Fruit fly (Drosophila melanogaster) whole organism, embryonic: ENCODE measurements around the gene fzy.

ENCODE experiments used
- Abd-B ChIP-seq: fragments of 200-800 bp; sonication (Bioruptor generic); optimal IDR thresholded peaks from 2 replicates; lab custom pipeline; 2018; ENCODE audit warnings: missing biosample characterization, mild to moderate bottlenecking, missing genetic modification characterization, moderate library complexity
- Atf6 ChIP-seq: fragments of 200-800 bp; sonication (Bioruptor generic); IDR thresholded peaks from 2 replicates; pipeline ENCODE4 v1.3.6; 2022; ENCODE audit warnings: missing biosample characterization, missing genetic modification characterization
- CG10267 ChIP-seq: fragments of 200-800 bp; sonication (Bioruptor generic); optimal IDR thresholded peaks from 2 replicates; lab custom pipeline; 2018; ENCODE audit warnings: missing biosample characterization, mild to moderate bottlenecking, missing genetic modification characterization, moderate library complexity
- CG11723 ChIP-seq: fragments of 200-800 bp; sonication (Bioruptor generic); optimal IDR thresholded peaks from 2 replicates; lab custom pipeline; 2017; ENCODE audit warnings: missing biosample characterization, mild to moderate bottlenecking, missing genetic modification characterization
- CG12299 ChIP-seq: fragments of 200-800 bp; sonication (Bioruptor generic); optimal IDR thresholded peaks from 2 replicates; lab custom pipeline; 2018; ENCODE audit warnings: missing biosample characterization, mild to moderate bottlenecking, missing genetic modification characterization
- CG12769 ChIP-seq: fragments of 200-800 bp; sonication (Bioruptor generic); optimal IDR thresholded peaks from 2 replicates; lab custom pipeline; 2019; ENCODE audit warnings: missing biosample characterization, mild to moderate bottlenecking, missing genetic modification characterization, moderate library complexity
- CG14014 ChIP-seq: fragments of 200-800 bp; sonication (Bioruptor generic); IDR thresholded peaks from 2 replicates; pipeline ENCODE4 v1.3.6; 2022; ENCODE audit warnings: missing biosample characterization, missing genetic modification characterization
- CG18764 ChIP-seq: fragments of 200-800 bp; sonication (Bioruptor generic); optimal IDR thresholded peaks from 3 replicates; lab custom pipeline; 2016; ENCODE audit warnings: missing biosample characterization, missing genetic modification characterization
- CG2889 ChIP-seq: fragments of 200-800 bp; sonication (Bioruptor generic); IDR thresholded peaks from 3 replicates; pipeline ENCODE4 v1.3.6; 2022; ENCODE audit warnings: missing biosample characterization, missing genetic modification characterization
- CG32767 ChIP-seq: fragments of 200-800 bp; sonication (Bioruptor generic); IDR thresholded peaks from 2 replicates; pipeline ENCODE4 v1.3.6; 2022; ENCODE audit warnings: missing biosample characterization, missing genetic modification characterization
- CG3281 ChIP-seq: fragments of 200-800 bp; sonication (Bioruptor generic); optimal IDR thresholded peaks from 3 replicates; lab custom pipeline; 2017; ENCODE audit warnings: missing biosample characterization, mild to moderate bottlenecking, missing genetic modification characterization
- CG34422 ChIP-seq: fragments of 200-800 bp; sonication (Bioruptor generic); IDR thresholded peaks from 3 replicates; pipeline ENCODE4 v1.3.6; 2022; ENCODE audit warnings: missing biosample characterization, missing genetic modification characterization
- CG3726 ChIP-seq: fragments of 200-800 bp; sonication (Bioruptor generic); IDR thresholded peaks from 3 replicates; pipeline ENCODE4, ENCODE4 v1.3.6; 2022; ENCODE audit warnings: missing biosample characterization, missing genetic modification characterization
- CG4707 ChIP-seq: fragments of 200-800 bp; sonication (Bioruptor generic); optimal IDR thresholded peaks from 2 replicates; lab custom pipeline; 2018; ENCODE audit warnings: missing biosample characterization, mild to moderate bottlenecking, missing genetic modification characterization, moderate library complexity
- CG6272 ChIP-seq: fragments of 200-800 bp; sonication (Bioruptor generic); IDR thresholded peaks from 2 replicates; pipeline ENCODE4 v1.3.6; 2022; ENCODE audit warnings: missing biosample characterization, missing genetic modification characterization
- CG7271 ChIP-seq: fragments of 200-800 bp; sonication (Bioruptor generic); optimal IDR thresholded peaks from 2 replicates; lab custom pipeline; 2018; ENCODE audit warnings: missing biosample characterization, mild to moderate bottlenecking, missing genetic modification characterization, moderate library complexity
- CG8089 ChIP-seq: fragments of 200-800 bp; sonication (Bioruptor generic); optimal IDR thresholded peaks from 3 replicates; lab custom pipeline; 2016; ENCODE audit warnings: missing biosample characterization, missing genetic modification characterization
- CG8478 ChIP-seq: fragments of >200 bp; optimal IDR thresholded peaks from 2 replicates; lab custom pipeline; 2018
- CG9437 ChIP-seq: fragments of 200-800 bp; sonication (Bioruptor generic); optimal IDR thresholded peaks from 2 replicates; lab custom pipeline; 2018; ENCODE audit warnings: missing biosample characterization, mild to moderate bottlenecking, missing genetic modification characterization
- Chrac-16 ChIP-seq: fragments of 200-800 bp; sonication (Bioruptor generic); optimal IDR thresholded peaks from 3 replicates; lab custom pipeline; 2016; ENCODE audit warnings: missing biosample characterization, missing genetic modification characterization
- D19A ChIP-seq: fragments of 200-800 bp; optimal IDR thresholded peaks from 3 replicates; lab custom pipeline; 2019; ENCODE audit warnings: missing biosample characterization, mild to moderate bottlenecking, missing genetic modification characterization, moderate library complexity
- Dll ChIP-seq: fragments of 200-800 bp; sonication (Bioruptor generic); IDR thresholded peaks from 4 replicates; pipeline ENCODE4 v1.3.6; 2022; ENCODE audit warnings: missing biosample characterization, missing genetic modification characterization; ENCODE audit not compliant: partially characterized antibody
- Drgx ChIP-seq: fragments of 200-800 bp; sonication (Bioruptor generic); IDR thresholded peaks from 2 replicates; pipeline ENCODE4 v1.3.6; 2022; ENCODE audit warnings: missing biosample characterization, missing genetic modification characterization
- HHEX ChIP-seq: fragments of 200-800 bp; sonication (Bioruptor generic); optimal IDR thresholded peaks from 3 replicates; lab custom pipeline; 2017; ENCODE audit warnings: missing biosample characterization, mild to moderate bottlenecking, missing genetic modification characterization, missing genetic modification reagents
- HLH3B ChIP-seq: fragments of 200-800 bp; sonication (Bioruptor generic); IDR thresholded peaks from 2 replicates; pipeline ENCODE4 v1.3.6; 2022; ENCODE audit warnings: missing biosample characterization, missing genetic modification characterization
- Hand ChIP-seq: fragments of 200-800 bp; sonication (Bioruptor generic); optimal IDR thresholded peaks from 2 replicates; lab custom pipeline; 2017; ENCODE audit warnings: mild to moderate bottlenecking, missing biosample characterization, missing genetic modification reagents, missing genetic modification characterization
- Lhr ChIP-seq: fragments of 200-800 bp; sonication (Bioruptor generic); optimal IDR thresholded peaks from 3 replicates; lab custom pipeline; 2017; ENCODE audit warnings: mild to moderate bottlenecking, missing biosample characterization, missing genetic modification reagents, missing genetic modification characterization
- Med ChIP-seq: fragments of 200-800 bp; sonication (Bioruptor generic); peaks from one replicate; lab custom pipeline; 2016; ENCODE audit warnings: missing biosample characterization, missing genetic modification characterization, mild to moderate bottlenecking, inconsistent platforms, moderate library complexity
- Oli ChIP-seq: fragments of 200-800 bp; sonication (Bioruptor generic); optimal IDR thresholded peaks from 2 replicates; lab custom pipeline; 2018; ENCODE audit warnings: missing biosample characterization, mild to moderate bottlenecking, missing genetic modification characterization, moderate library complexity
- Xbp1 ChIP-seq: fragments of 200-800 bp; sonication (Bioruptor generic); optimal IDR thresholded peaks from 3 replicates; lab custom pipeline; 2016; ENCODE audit warnings: missing biosample characterization, mild to moderate bottlenecking, missing genetic modification characterization
- abd-A ChIP-seq: fragments of 200-800 bp; sonication (Bioruptor generic); optimal IDR thresholded peaks from 3 replicates; lab custom pipeline; 2019; ENCODE audit warnings: missing biosample characterization, mild to moderate bottlenecking, missing genetic modification characterization, moderate library complexity
- ash1 ChIP-seq: fragments of 200-800 bp; sonication (Bioruptor generic); optimal IDR thresholded peaks from 2 replicates; lab custom pipeline; 2018; ENCODE audit warnings: missing biosample characterization, mild to moderate bottlenecking, missing genetic modification characterization
- bbx ChIP-seq: fragments of 200-800 bp; sonication (Bioruptor generic); IDR thresholded peaks from 2 replicates; pipeline ENCODE4 v1.3.6; 2022; ENCODE audit warnings: missing biosample characterization, missing genetic modification characterization; ENCODE audit not compliant: partially characterized antibody
- bigmax ChIP-seq: fragments of 200-800 bp; sonication (Bioruptor generic); optimal IDR thresholded peaks from 2 replicates; lab custom pipeline; 2018; ENCODE audit warnings: missing biosample characterization, mild to moderate bottlenecking, missing genetic modification characterization
- chinmo ChIP-seq: fragments of 200-800 bp; sonication (Bioruptor generic); IDR thresholded peaks from 4 replicates; pipeline ENCODE4 v1.3.6; 2022; ENCODE audit warnings: missing biosample characterization, missing genetic modification characterization; ENCODE audit not compliant: partially characterized antibody
- crol ChIP-seq: fragments of 200-800 bp; sonication (Bioruptor generic); IDR thresholded peaks from 2 replicates; pipeline ENCODE4 v1.3.6; 2022; ENCODE audit warnings: missing biosample characterization, missing genetic modification characterization
- fd102C ChIP-seq: fragments of 200-800 bp; sonication (Bioruptor generic); optimal IDR thresholded peaks from 2 replicates; lab custom pipeline; 2018; ENCODE audit warnings: missing biosample characterization, mild to moderate bottlenecking, missing genetic modification characterization, moderate library complexity
- fd96Cb ChIP-seq: fragments of 200-800 bp; sonication (Bioruptor generic); optimal IDR thresholded peaks from 2 replicates; lab custom pipeline; 2018; ENCODE audit warnings: missing biosample characterization, mild to moderate bottlenecking, missing genetic modification characterization, moderate library complexity
- fru ChIP-seq: fragments of >200 bp; optimal IDR thresholded peaks from 2 replicates; lab custom pipeline; 2017
- ftz-f1 ChIP-seq: fragments of 200-800 bp; sonication (Bioruptor generic); optimal IDR thresholded peaks from 2 replicates; lab custom pipeline; 2016; ENCODE audit warnings: missing biosample characterization, missing genetic modification characterization
- klu ChIP-seq: fragments of 200-800 bp; sonication (Bioruptor generic); IDR thresholded peaks from 2 replicates; pipeline ENCODE4 v1.3.6; 2022; ENCODE audit warnings: missing biosample characterization, missing genetic modification characterization
- kni ChIP-seq: fragments of 200-800 bp; sonication (Bioruptor generic); optimal IDR thresholded peaks from 3 replicates; lab custom pipeline; 2017; ENCODE audit warnings: mild to moderate bottlenecking, missing biosample characterization, missing genetic modification reagents, missing genetic modification characterization
- lab ChIP-seq: fragments of 200-800 bp; sonication (Bioruptor generic); optimal IDR thresholded peaks from 3 replicates; lab custom pipeline; 2017; ENCODE audit warnings: missing biosample characterization, missing genetic modification characterization, mild to moderate bottlenecking, moderate library complexity, missing genetic modification reagents
- nmo ChIP-seq: fragments of 200-800 bp; sonication (Bioruptor generic); optimal IDR thresholded peaks from 2 replicates; lab custom pipeline; 2018; ENCODE audit warnings: missing biosample characterization, mild to moderate bottlenecking, missing genetic modification characterization, moderate library complexity
- nom ChIP-seq: fragments of 200-800 bp; sonication (Bioruptor generic); optimal IDR thresholded peaks from 2 replicates; lab custom pipeline; 2017; ENCODE audit warnings: missing biosample characterization, missing genetic modification characterization, mild to moderate bottlenecking, moderate library complexity, missing genetic modification reagents
- p53 ChIP-seq: fragments of 200-800 bp; sonication (Bioruptor generic); optimal IDR thresholded peaks from 2 replicates; lab custom pipeline; 2016; ENCODE audit warnings: missing biosample characterization, missing genetic modification characterization
- pb ChIP-seq: fragments of 200-800 bp; sonication (Bioruptor generic); optimal IDR thresholded peaks from 3 replicates; lab custom pipeline; 2016; ENCODE audit warnings: missing biosample characterization, missing genetic modification characterization
- pita ChIP-seq: fragments of 200-800 bp; sonication (Bioruptor generic); optimal IDR thresholded peaks from 2 replicates; lab custom pipeline; 2017; ENCODE audit warnings: missing biosample characterization, mild to moderate bottlenecking, missing genetic modification characterization
- pzg ChIP-seq: fragments of 200-800 bp; sonication (Bioruptor generic); optimal IDR thresholded peaks from 3 replicates; lab custom pipeline; 2018; ENCODE audit warnings: missing biosample characterization, mild to moderate bottlenecking, missing genetic modification characterization, moderate library complexity
- ranshi ChIP-seq: fragments of 200-800 bp; sonication (Bioruptor generic); IDR thresholded peaks from 2 replicates; pipeline ENCODE4 v1.3.6; 2022; ENCODE audit warnings: missing biosample characterization, missing genetic modification characterization
- ro ChIP-seq: fragments of 200-800 bp; sonication (Bioruptor generic); IDR thresholded peaks from 2 replicates; pipeline ENCODE4 v1.3.6; 2022; ENCODE audit warnings: missing biosample characterization, missing genetic modification characterization
- wdn ChIP-seq: fragments of 200-800 bp; sonication (Bioruptor generic); IDR thresholded peaks from 2 replicates; pipeline ENCODE4 v1.3.6; 2022; ENCODE audit warnings: missing biosample characterization, missing genetic modification characterization

fzy gene

DNA sequence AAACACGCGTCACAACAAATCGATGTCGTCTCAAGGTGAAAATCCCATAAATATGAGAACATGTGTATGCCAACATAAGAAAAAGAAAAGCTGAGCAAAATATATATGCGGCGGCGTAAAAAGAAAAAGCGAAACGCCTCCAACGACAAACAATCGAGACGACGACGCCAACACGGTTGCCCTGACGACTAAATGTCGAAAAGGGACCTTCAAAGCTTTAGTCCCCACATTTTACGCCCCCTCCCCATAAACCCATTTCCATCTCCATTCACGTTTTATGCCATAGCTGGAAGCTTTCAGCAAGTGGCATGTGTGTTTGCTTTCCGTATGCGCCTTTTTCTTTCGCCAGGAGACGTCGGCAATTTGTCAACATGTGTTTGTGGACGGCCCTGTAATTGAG, 32.8 kb upstream of the fzy start:
- TF ChIP-seq nmo (GFP tag; lab: Kevin White, UChicago) (no peak), chinmo (GFP tag; lab: Robert Waterston, UW) (no peak), CG8478 (lab: Kevin White, UChicago) (no peak), Dll (GFP tag; lab: Robert Waterston, UW) (no peak), CG34422 (no peak), HHEX (GFP tag; lab: Kevin White, UChicago) (no peak), CG32767 (GFP tag; lab: Robert Waterston, UW) (no peak), Drgx (GFP tag; lab: Robert Waterston, UW) (0 out of 2 replicates have a peak, but pooled peaks have one; percentile 12), CG8089 (no peak), CG14014 (GFP tag; lab: Robert Waterston, UW) (no peak), kni (GFP tag; lab: Kevin White, UChicago) (no peak), wdn (no peak), CG12299 (no peak), CG11723 (GFP tag; lab: Kevin White, UChicago) (no peak), fd96Cb (tag; lab: Kevin White, UChicago) (no peak), Xbp1 (GFP tag; lab: Kevin White, UChicago) (no peak), CG18764 (GFP tag; lab: Kevin White, UChicago) (no peak), CG4707 (GFP tag; lab: Kevin White, UChicago) (no peak), CG2889 (GFP tag; lab: Robert Waterston, UW) (no peak), ro (GFP tag; lab: Robert Waterston, UW) (no peak), CG6272 (GFP tag; lab: Robert Waterston, UW) (no peak), CG10267 (no peak), Atf6 (no peak), abd-A (peak; percentile 78), pita (GFP tag; lab: Kevin White, UChicago) (no peak), ash1 (GFP tag; lab: Kevin White, UChicago) (no peak), Oli (no peak), D19A (tag; lab: Kevin White, UChicago) (no peak), pzg (GFP tag; lab: Kevin White, UChicago) (no peak), CG3281 (GFP tag; lab: Kevin White, UChicago) (no peak), Lhr (GFP tag; lab: Kevin White, UChicago) (no peak), p53 (GFP tag; lab: Kevin White, UChicago) (no peak), CG12769 (tag; lab: Kevin White, UChicago) (peak; percentile 26), lab (GFP tag; lab: Kevin White, UChicago) (no peak), Hand (GFP tag; lab: Kevin White, UChicago) (no peak), bbx (GFP tag; lab: Robert Waterston, UW) (no peak), HLH3B (no peak), Med (GFP tag; lab: Kevin White, UChicago) (peak; percentile 69), fd102C (no peak), nom (GFP tag; lab: Kevin White, UChicago) (peak; percentile 65), CG9437 (GFP tag; lab: Kevin White, UChicago) (no peak), CG3726 (GFP tag; lab: Robert Waterston, UW) (no peak), klu (GFP tag; lab: Robert Waterston, UW) (no peak), ranshi (GFP tag; lab: Robert Waterston, UW) (no peak), Chrac-16 (GFP tag; lab: Kevin White, UChicago) (no peak), bigmax (GFP tag; lab: Kevin White, UChicago) (no peak), crol (GFP tag; lab: Robert Waterston, UW) (no peak), CG7271 (tag; lab: Kevin White, UChicago) (no peak), pb (GFP tag; lab: Kevin White, UChicago) (no peak), ftz-f1 (GFP tag; lab: Kevin White, UChicago) (peak; percentile 17), fru (no peak), Abd-B (GFP tag; lab: Kevin White, UChicago) (no peak)
